Worm (Caenorhabditis elegans): ENCODE data around the gene srp-1.

DNA sequence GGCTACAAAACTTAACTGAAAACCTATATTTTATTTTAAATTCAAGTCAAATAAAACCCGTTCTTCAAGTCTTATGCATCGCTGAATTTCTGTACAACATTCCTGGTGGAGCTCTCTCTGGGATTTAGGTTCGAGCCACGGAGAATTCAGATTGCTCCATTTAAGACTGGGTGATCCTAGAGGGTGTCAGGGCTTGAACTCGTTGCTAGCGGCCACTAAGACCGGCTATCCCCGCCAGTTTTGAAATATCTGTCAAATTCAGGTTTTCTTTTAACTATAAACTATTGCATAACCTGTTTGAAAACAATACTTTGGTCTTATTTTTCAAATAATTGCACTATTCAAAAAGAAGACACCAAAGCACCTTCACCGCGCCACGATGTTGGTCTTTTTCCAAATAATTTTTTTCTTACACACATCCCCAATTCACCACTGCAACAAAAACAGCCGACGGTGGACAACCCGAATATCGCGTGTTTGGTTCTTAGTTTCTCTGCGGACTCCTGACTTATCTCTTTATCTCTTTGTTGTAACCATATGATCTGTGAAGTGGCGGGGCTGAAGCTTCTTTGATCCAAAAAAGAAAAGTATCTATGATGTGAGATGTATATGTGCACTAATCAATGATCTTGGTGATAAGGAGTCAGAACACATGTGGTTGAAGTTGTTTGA, 24.1 kb upstream of the srp-1 start:
- no peak for TF ChIP-seq ceh-36 (tag; optimal IDR thresholded peaks at IDR 0.05)
- no peak for TF ChIP-seq ama-1 (optimal IDR thresholded peaks at IDR 0.05)
- no peak for TF ChIP-seq hnd-1 (tag; optimal IDR thresholded peaks at IDR 0.05)
- no peak for TF ChIP-seq aly-1 (tag; optimal IDR thresholded peaks at IDR 0.05)
- no peak for TF ChIP-seq hmg-4 (GFP tag; optimal IDR thresholded peaks at IDR 0.05)
- TF ChIP-seq pes-1 (GFP tag; IDR thresholded peaks at IDR 0.05): no peak
- no peak for TF ChIP-seq scrt-1 (GFP tag; IDR thresholded peaks at IDR 0.05)
